Fruit fly (Drosophila melanogaster): ENCODE data around the gene RabGGTb.
A peak's percentile ranks its signal among the peaks of the same experiment; 100 is the strongest.

The RabGGTb gene

DNA sequence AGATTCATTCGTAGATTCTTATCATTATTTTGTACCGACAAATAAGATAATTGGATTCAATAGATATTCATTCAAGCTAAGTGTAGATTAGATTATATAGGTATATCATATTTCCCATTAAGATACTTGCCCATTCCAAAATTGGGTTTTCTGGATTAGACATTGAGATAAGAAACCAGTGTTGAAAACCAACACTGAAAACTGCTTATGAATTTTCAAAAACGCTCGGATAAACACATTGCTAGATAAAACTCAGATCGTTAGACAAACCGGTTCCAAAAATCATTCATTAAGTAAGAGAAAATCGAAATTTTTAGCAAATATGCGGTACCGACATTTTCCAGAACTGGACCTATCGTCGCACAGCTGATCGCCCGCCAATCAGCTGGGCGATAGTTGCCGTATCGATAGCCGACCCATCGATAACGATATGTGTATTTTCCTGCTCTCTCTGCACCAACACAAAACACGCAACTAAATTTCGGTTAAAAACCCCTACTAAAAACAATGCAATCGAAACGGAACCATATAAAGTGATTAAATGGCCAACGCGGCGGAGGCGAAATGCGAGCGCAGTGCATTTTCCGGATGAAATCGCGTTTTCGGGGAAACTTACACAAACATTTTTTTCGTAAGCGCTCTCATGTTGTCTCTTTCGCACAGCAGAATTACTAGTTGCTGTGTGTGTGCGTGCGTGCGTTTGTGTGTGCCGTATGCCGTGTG is 6.8 kb downstream of the RabGGTb start, which contains the start of the genes NTPase and lilli (continued):
- TF ChIP-seq chinmo (GFP tag; IDR thresholded peaks at IDR 0.05; ENCODE audit: partially characterized antibody) (peak; percentile 75; the same call in 3 of the 4 replicates), abd-A (tag; optimal IDR thresholded peaks at IDR 0.05) (peak; percentile 47), cwo (GFP tag; optimal IDR thresholded peaks at IDR 0.05) (peak; percentile 25), bcd (GFP tag; optimal IDR thresholded peaks at IDR 0.05) (peak; percentile 56), odd (GFP tag; optimal IDR thresholded peaks at IDR 0.05) (no peak), ap (GFP tag; IDR thresholded peaks at IDR 0.05) (peak; percentile 31; the same call in 1 of the 2 replicates), jigr1 (GFP tag; IDR thresholded peaks at IDR 0.05) (no peak), CG34422 (GFP tag; IDR thresholded peaks at IDR 0.05) (peak; percentile 73; the same call in 2 of the 3 replicates), zen2 (GFP tag; IDR thresholded peaks at IDR 0.05; ENCODE audit: partially characterized antibody) (peak; percentile 94), repo (GFP tag; optimal IDR thresholded peaks at IDR 0.05) (peak; percentile 64), Dfd (GFP tag; optimal IDR thresholded peaks at IDR 0.05) (no peak), HLH4C (GFP tag; IDR thresholded peaks at IDR 0.05; ENCODE audit: partially characterized antibody) (peak; percentile 92), crp (GFP tag; optimal IDR thresholded peaks at IDR 0.05) (peak; percentile 98 to 99), sim (GFP tag; IDR thresholded peaks at IDR 0.05) (peak; percentile 65; the same call in 1 of the 2 replicates), oc (tag; optimal IDR thresholded peaks at IDR 0.05) (peak; percentile 22), Dek (tag; optimal IDR thresholded peaks at IDR 0.05) (no peak), Mes4 (GFP tag; optimal IDR thresholded peaks at IDR 0.05) (peak; percentile 25), slp2 (GFP tag; optimal IDR thresholded peaks at IDR 0.05) (peak; percentile 72), Sry-δ (GFP tag; optimal IDR thresholded peaks at IDR 0.05) (peak; percentile 84), Myb (GFP tag; optimal IDR thresholded peaks at IDR 0.05) (peak; percentile 53), CG8281 (tag; optimal IDR thresholded peaks at IDR 0.05) (no peak), CrebB (tag; optimal IDR thresholded peaks at IDR 0.05) (no peak), CG17385 (GFP tag; optimal IDR thresholded peaks at IDR 0.05) (no peak), CG11695 (GFP tag; IDR thresholded peaks at IDR 0.05) (peak; percentile 38; the same call in 1 of the 3 replicates), HHEX (GFP tag; optimal IDR thresholded peaks at IDR 0.05) (peak; percentile 40), Hr3 (GFP tag; optimal IDR thresholded peaks at IDR 0.05) (peak; percentile 27), inv (GFP tag; IDR thresholded peaks at IDR 0.05; ENCODE audit: partially characterized antibody) (peak; percentile 87), CG31388 (GFP tag; optimal IDR thresholded peaks at IDR 0.05) (peak; percentile 68), CG8478 (optimal IDR thresholded peaks at IDR 0.05) (peak; percentile 98), Scr (GFP tag; IDR thresholded peaks at IDR 0.05; ENCODE audit: partially characterized antibody) (peak; percentile 93), CG15696 (tag; optimal IDR thresholded peaks at IDR 0.05) (no peak), Hmr (GFP tag; optimal IDR thresholded peaks at IDR 0.05) (peak; percentile 32), ci (GFP tag; IDR thresholded peaks at IDR 0.05) (peak; percentile 79), CG42726 (GFP tag; IDR thresholded peaks at IDR 0.05; ENCODE audit: partially characterized antibody) (peak; percentile 94), dm (GFP tag; optimal IDR thresholded peaks at IDR 0.05) (peak; percentile 48), aop (GFP tag; IDR thresholded peaks at IDR 0.05) (no peak), Chrac-16 (GFP tag; optimal IDR thresholded peaks at IDR 0.05) (peak; percentile 66), caup (GFP tag; optimal IDR thresholded peaks at IDR 0.05; ENCODE audit: severe bottlenecking) (no peak), Adf1 (GFP tag; IDR thresholded peaks at IDR 0.05) (0 out of 2 replicates have a peak, but pooled peaks have one; percentile 26), CG17186 (GFP tag; optimal IDR thresholded peaks at IDR 0.05) (peak; percentile 70), wor (GFP tag; IDR thresholded peaks at IDR 0.05) (no peak), amos (GFP tag; IDR thresholded peaks at IDR 0.05; ENCODE audit: partially characterized antibody) (peak; percentile 94), CG17612 (GFP tag; IDR thresholded peaks at IDR 0.05) (no peak), CG10979 (tag; optimal IDR thresholded peaks at IDR 0.05) (no peak), CG18619 (GFP tag; optimal IDR thresholded peaks at IDR 0.05) (no peak), ATbp (GFP tag; optimal IDR thresholded peaks at IDR 0.05) (no peak), CG7372 (GFP tag; IDR thresholded peaks at IDR 0.05) (no peak), pita (GFP tag; optimal IDR thresholded peaks at IDR 0.05) (no peak)

Measured in whole organism, embryonic.